Worm (Caenorhabditis elegans): ENCODE measurements around the gene gst-41.

The gst-41 gene

ce11 chrV:7399202-7399601, at the start of gene gst-41:
TSS of gene gst-41 (minus strand) at chrV:7399302.
- TF ChIP-seq ztf-29 (GFP tag; IDR thresholded peaks at IDR 0.05) (no peak), T22C8.4 (GFP tag; IDR thresholded peaks at IDR 0.05) (no peak), cog-1 (tag; optimal IDR thresholded peaks at IDR 0.05) (no peak), klf-2 (GFP tag; conservative IDR thresholded peaks at IDR 0.05) (no peak), ref-1 (GFP tag; conservative IDR thresholded peaks at IDR 0.05) (no peak), med-1 (GFP tag; optimal IDR thresholded peaks at IDR 0.05; ENCODE audit: insufficient read depth) (no peak), ztf-23 (GFP tag; IDR thresholded peaks at IDR 0.05) (no peak), flt-1 (GFP tag; IDR thresholded peaks at IDR 0.05) (no peak)

- no peak for TF ChIP-seq med-1 (GFP tag; optimal IDR thresholded peaks at IDR 0.05; ENCODE audit: insufficient read depth)
These were observed 47.9 kb upstream of the gst-41 start, which contains the start of gene F25E5.5 for ce11 chrV:7446965-7447364. TSS of gene F25E5.5 (plus strand) at chrV:7447265.

ce11 chrV:7444331-7444730, 45.2 kb upstream of the gst-41 start, which contains the start of gene nhr-141:
TSS of gene nhr-141 (plus strand) at chrV:7444661.
- TF ChIP-seq tab-1 (GFP tag; IDR thresholded peaks at IDR 0.05), result 0 out of 2 replicates have a peak, but pooled peaks have one; percentile 40

ce11 chrV:7443480-7443879, 44.4 kb upstream of the gst-41 start:
- TF ChIP-seq flt-1 (GFP tag; IDR thresholded peaks at IDR 0.05) (0 out of 2 replicates have a peak, but pooled peaks have one; percentile 27), ztf-23 (GFP tag; IDR thresholded peaks at IDR 0.05) (peak; percentile 79; the same call in 1 of the 2 replicates), ref-1 (GFP tag; conservative IDR thresholded peaks at IDR 0.05) (peak; percentile 46; the same call in 1 of the 2 replicates), klf-2 (GFP tag; conservative IDR thresholded peaks at IDR 0.05) (peak; percentile 79), ztf-29 (GFP tag; IDR thresholded peaks at IDR 0.05) (peak; percentile 39; the same call in 1 of the 2 replicates)

ce11 chrV:7439807-7440206, 40.7 kb upstream of the gst-41 start, which contains the start of gene try-13:
TSS of gene try-13 (plus strand) at chrV:7440107.
- TF ChIP-seq ztf-23 (GFP tag; IDR thresholded peaks at IDR 0.05) (no peak), tab-1 (GFP tag; IDR thresholded peaks at IDR 0.05) (no peak), cog-1 (tag; optimal IDR thresholded peaks at IDR 0.05) (no peak), ref-1 (GFP tag; conservative IDR thresholded peaks at IDR 0.05) (no peak), klf-2 (GFP tag; conservative IDR thresholded peaks at IDR 0.05) (no peak), ztf-29 (GFP tag; IDR thresholded peaks at IDR 0.05) (no peak), med-1 (GFP tag; optimal IDR thresholded peaks at IDR 0.05; ENCODE audit: insufficient read depth) (no peak), flt-1 (GFP tag; IDR thresholded peaks at IDR 0.05) (no peak), T22C8.4 (GFP tag; IDR thresholded peaks at IDR 0.05) (no peak)

- TF ChIP-seq flt-1 (GFP tag; IDR thresholded peaks at IDR 0.05), result no peak
These were observed 38.9 kb upstream of the gst-41 start, which contains the start of gene F25E5.16 for ce11 chrV:7437985-7438384. TSS of gene F25E5.16 (plus strand) at chrV:7438285.

ce11 chrV:7437538-7437937, 38.4 kb upstream of the gst-41 start, which contains the start of gene F25E5.9:
TSS of gene F25E5.9 (minus strand) at chrV:7437919.
- TF ChIP-seq ref-1 (GFP tag; conservative IDR thresholded peaks at IDR 0.05), result no peak
- no peak for TF ChIP-seq T22C8.4 (GFP tag; IDR thresholded peaks at IDR 0.05)
- no peak for TF ChIP-seq ztf-29 (GFP tag; IDR thresholded peaks at IDR 0.05)
- no peak for TF ChIP-seq flt-1 (GFP tag; IDR thresholded peaks at IDR 0.05)

- no peak for TF ChIP-seq ztf-23 (GFP tag; IDR thresholded peaks at IDR 0.05)
- no peak for TF ChIP-seq tab-1 (GFP tag; IDR thresholded peaks at IDR 0.05)
These were observed 37.8 kb upstream of the gst-41 start for ce11 chrV:7436911-7437310.

ce11 chrV:7436509-7436908, 37.4 kb upstream of the gst-41 start:
- no peak for TF ChIP-seq med-1 (GFP tag; optimal IDR thresholded peaks at IDR 0.05; ENCODE audit: insufficient read depth)
- no peak for TF ChIP-seq T22C8.4 (GFP tag; IDR thresholded peaks at IDR 0.05)
- no peak for TF ChIP-seq flt-1 (GFP tag; IDR thresholded peaks at IDR 0.05)
- TF ChIP-seq cog-1 (tag; optimal IDR thresholded peaks at IDR 0.05), result no peak
- TF ChIP-seq ztf-23 (GFP tag; IDR thresholded peaks at IDR 0.05), result no peak
- no peak for TF ChIP-seq ztf-29 (GFP tag; IDR thresholded peaks at IDR 0.05)
- no peak for TF ChIP-seq tab-1 (GFP tag; IDR thresholded peaks at IDR 0.05)
- no peak for TF ChIP-seq ref-1 (GFP tag; conservative IDR thresholded peaks at IDR 0.05)
- TF ChIP-seq klf-2 (GFP tag; conservative IDR thresholded peaks at IDR 0.05), result no peak

- TF ChIP-seq med-1 (GFP tag; optimal IDR thresholded peaks at IDR 0.05; ENCODE audit: insufficient read depth), result no peak
- no peak for TF ChIP-seq klf-2 (GFP tag; conservative IDR thresholded peaks at IDR 0.05)
- no peak for TF ChIP-seq ztf-23 (GFP tag; IDR thresholded peaks at IDR 0.05)
- TF ChIP-seq T22C8.4 (GFP tag; IDR thresholded peaks at IDR 0.05), result no peak
- TF ChIP-seq tab-1 (GFP tag; IDR thresholded peaks at IDR 0.05), result no peak
- no peak for TF ChIP-seq cog-1 (tag; optimal IDR thresholded peaks at IDR 0.05)
- TF ChIP-seq ztf-29 (GFP tag; IDR thresholded peaks at IDR 0.05), result no peak
These were observed 36.5 kb upstream of the gst-41 start, which contains the start of the genes ddo-2 and F25E5.8 for ce11 chrV:7435376-7436204. TSS of gene ddo-2 (minus strand) at chrV:7435705. TSS of gene F25E5.8 (plus strand) at chrV:7435930.

ce11 chrV:7434805-7435363, 35.8 kb upstream of the gst-41 start:
- no peak for TF ChIP-seq med-1 (GFP tag; optimal IDR thresholded peaks at IDR 0.05; ENCODE audit: insufficient read depth)
- TF ChIP-seq ztf-23 (GFP tag; IDR thresholded peaks at IDR 0.05), result no peak
- no peak for TF ChIP-seq ztf-29 (GFP tag; IDR thresholded peaks at IDR 0.05)
- TF ChIP-seq klf-2 (GFP tag; conservative IDR thresholded peaks at IDR 0.05), result no peak
- no peak for TF ChIP-seq ref-1 (GFP tag; conservative IDR thresholded peaks at IDR 0.05)
- TF ChIP-seq flt-1 (GFP tag; IDR thresholded peaks at IDR 0.05), result no peak
